Worm (Caenorhabditis elegans): Measurements from ENCODE around the gene fkh-4.

fkh-4 gene

ce11 chrX:13414974-13415373, 13.7 kb downstream of the fkh-4 start (continued):
- TF ChIP-seq ceh-8 (GFP tag; optimal IDR thresholded peaks at IDR 0.05) (no peak), mef-2 (tag; optimal IDR thresholded peaks at IDR 0.05) (no peak), nhr-28 (tag; optimal IDR thresholded peaks at IDR 0.05) (no peak), snu-23 (GFP tag; optimal IDR thresholded peaks at IDR 0.05) (peak; percentile 53), hlh-4 (tag; optimal IDR thresholded peaks at IDR 0.05) (no peak), unc-86 (tag; optimal IDR thresholded peaks at IDR 0.05) (no peak), mab-9 (GFP tag; IDR thresholded peaks at IDR 0.05) (no peak), sox-4 (tag; optimal IDR thresholded peaks at IDR 0.05) (no peak), efl-3 (GFP tag; optimal IDR thresholded peaks at IDR 0.05) (no peak), C04F5.9 (tag; optimal IDR thresholded peaks at IDR 0.05) (no peak), C16A3.4 (tag; optimal IDR thresholded peaks at IDR 0.05) (peak; percentile 5), xbp-1 (tag; optimal IDR thresholded peaks at IDR 0.05) (peak; percentile 20), zip-4 (GFP tag; optimal IDR thresholded peaks at IDR 0.05) (no peak), skn-1 (tag; optimal IDR thresholded peaks at IDR 0.05) (peak; percentile 6), ama-1 (optimal IDR thresholded peaks at IDR 0.05) (no peak), nhr-85 (tag) (no peak), nhr-90 (tag; optimal IDR thresholded peaks at IDR 0.05; ENCODE audit: poor library complexity) (peak; percentile 44), efl-1 (optimal IDR thresholded peaks at IDR 0.05) (no peak), efl-1 (GFP tag; optimal IDR thresholded peaks at IDR 0.05 in 1 of 2) (no peak), sptf-1 (tag; optimal IDR thresholded peaks at IDR 0.05) (no peak), dpl-1 (GFP tag; optimal IDR thresholded peaks at IDR 0.05) (no peak), unc-130 (tag; optimal IDR thresholded peaks at IDR 0.05) (no peak), sup-37 (GFP tag; optimal IDR thresholded peaks at IDR 0.05) (no peak), swsn-7 (tag; optimal IDR thresholded peaks at IDR 0.05) (peak; percentile 21), nhr-20 (tag; optimal IDR thresholded peaks at IDR 0.05) (peak; percentile 56), isw-1 (GFP tag; IDR thresholded peaks at IDR 0.05) (no peak), aha-1 (tag; optimal IDR thresholded peaks at IDR 0.05) (no peak), tlp-1 (tag; optimal IDR thresholded peaks at IDR 0.05) (no peak), ces-1 (GFP tag; optimal IDR thresholded peaks at IDR 0.05) (no peak), nhr-19 (GFP tag; conservative IDR thresholded peaks at IDR 0.05) (peak; percentile 51), pax-3 (tag; optimal IDR thresholded peaks at IDR 0.05) (no peak), ztf-4 (tag; optimal IDR thresholded peaks at IDR 0.05) (no peak)

- TF ChIP-seq elt-2 (tag; optimal IDR thresholded peaks at IDR 0.05): peak; percentile 40
- TF ChIP-seq unc-86 (tag; optimal IDR thresholded peaks at IDR 0.05): no peak
- TF ChIP-seq efl-1 (optimal IDR thresholded peaks at IDR 0.05): no peak
- peak in 1 of 2 experiments; percentile 8 for TF ChIP-seq efl-1 (GFP tag; optimal IDR thresholded peaks at IDR 0.05 in 1 of 2)
These were observed 16.3 kb downstream of the fkh-4 start for ce11 chrX:13412307-13412706.

- no peak for TF ChIP-seq aly-2 (tag; optimal IDR thresholded peaks at IDR 0.05)
- TF ChIP-seq nhr-71 (tag; optimal IDR thresholded peaks at IDR 0.05): no peak
- no peak for TF ChIP-seq fkh-10 (GFP tag; optimal IDR thresholded peaks at IDR 0.05)
- TF ChIP-seq unc-30 (tag; optimal IDR thresholded peaks at IDR 0.05): no peak
- no peak for TF ChIP-seq tlp-1 (tag; optimal IDR thresholded peaks at IDR 0.05)
- peak; percentile 71 for TF ChIP-seq nhr-20 (tag; optimal IDR thresholded peaks at IDR 0.05)
- TF ChIP-seq ztf-11 (tag; optimal IDR thresholded peaks at IDR 0.05): no peak
- no peak for TF ChIP-seq pax-3 (tag; optimal IDR thresholded peaks at IDR 0.05)
- no peak for TF ChIP-seq lin-35 (GFP tag; optimal IDR thresholded peaks at IDR 0.05)
- no peak for TF ChIP-seq hlh-4 (tag; optimal IDR thresholded peaks at IDR 0.05)
- TF ChIP-seq snu-23 (GFP tag; optimal IDR thresholded peaks at IDR 0.05): peak; percentile 4
- no peak for TF ChIP-seq hlh-17 (GFP tag; optimal IDR thresholded peaks at IDR 0.05; ENCODE audit: borderline replicate concordance)
These were observed 17.3 kb downstream of the fkh-4 start for ce11 chrX:13411306-13411705.
